Fruit fly (Drosophila melanogaster) whole organism, wandering third instar larva: ENCODE data around the gene CG6788.

Experiments used
- Abd-B ChIP-seq: fragments of >200 bp; optimal IDR thresholded peaks from 2 replicates; lab custom pipeline; 2017; ENCODE audit warnings: missing biosample characterization, missing genetic modification characterization
- CG32264 ChIP-seq: fragments of 200-800 bp; sonication (Bioruptor generic); optimal IDR thresholded peaks from 2 replicates; lab custom pipeline; 2016; ENCODE audit warnings: missing biosample characterization, missing genetic modification characterization
- CG9705 ChIP-seq: fragments of 200-800 bp; sonication (Bioruptor generic); optimal IDR thresholded peaks from 2 replicates; lab custom pipeline; 2018; ENCODE audit warnings: missing biosample characterization, mild to moderate bottlenecking, missing genetic modification characterization
- CrebA ChIP-seq: fragments of 200-800 bp; sonication (Bioruptor generic); optimal IDR thresholded peaks from 2 replicates; lab custom pipeline; 2016; ENCODE audit warnings: missing biosample characterization, mild to moderate bottlenecking, missing genetic modification characterization, borderline replicate concordance
- Dfd ChIP-seq: fragments of >200 bp; optimal IDR thresholded peaks from 2 replicates; lab custom pipeline; 2017; ENCODE audit warnings: missing biosample characterization, missing genetic modification characterization
- GATAd ChIP-seq: sonication (Bioruptor generic); optimal IDR thresholded peaks from 2 replicates; lab custom pipeline; 2016; ENCODE audit warnings: missing biosample characterization, missing genetic modification characterization
- HLH106 ChIP-seq: fragments of 200-800 bp; optimal IDR thresholded peaks from 3 replicates; lab custom pipeline; 2019; ENCODE audit warnings: missing biosample characterization, mild to moderate bottlenecking, missing genetic modification characterization, moderate library complexity
- Hnf4 ChIP-seq: fragments of 200-800 bp; sonication (Bioruptor generic); optimal IDR thresholded peaks from 2 replicates; lab custom pipeline; 2016; ENCODE audit warnings: missing biosample characterization, mild to moderate bottlenecking, missing genetic modification characterization
- Hr78 ChIP-seq: fragments of >200 bp; optimal IDR thresholded peaks from 2 replicates; lab custom pipeline; 2017; ENCODE audit warnings: missing biosample characterization, missing genetic modification characterization
- Hr83 ChIP-seq: fragments of 200-300 bp; sonication (Bioruptor generic); optimal IDR thresholded peaks from 2 replicates; lab custom pipeline; 2016; ENCODE audit warnings: missing biosample characterization, mild to moderate bottlenecking, missing genetic modification characterization, moderate library complexity; ENCODE audit not compliant: poor library complexity, severe bottlenecking
- Jra ChIP-seq: sonication (Bioruptor generic); optimal IDR thresholded peaks from 2 replicates; lab custom pipeline; 2016; ENCODE audit warnings: missing biosample characterization, missing genetic modification characterization
- Myc ChIP-seq: fragments of >200 bp; optimal IDR thresholded peaks from 2 replicates; lab custom pipeline; 2017
- N ChIP-seq: fragments of >200 bp; optimal IDR thresholded peaks from 2 replicates; lab custom pipeline; 2018; ENCODE audit warnings: missing biosample characterization, missing external identifiers, missing genetic modification characterization
- OdsH ChIP-seq: fragments of 200-800 bp; sonication (Bioruptor generic); optimal IDR thresholded peaks from 2 replicates; lab custom pipeline; 2016; ENCODE audit warnings: missing biosample characterization, mild to moderate bottlenecking, missing genetic modification characterization
- Rel ChIP-seq, 2 experiments: fragments of 200-800 bp; sonication (Bioruptor generic) in 1 of 2; optimal IDR thresholded peaks; 2 replicates in 1 of 2; 3 replicates in 1 of 2; lab custom pipeline; 2016 to 2019; ENCODE audit warnings: mild to moderate bottlenecking in 2 of 2, missing biosample characterization in 2 of 2, missing genetic modification characterization in 2 of 2, moderate library complexity in 1 of 2
- Sp1 ChIP-seq: fragments of 200-800 bp; sonication (Bioruptor generic); optimal IDR thresholded peaks from 3 replicates; lab custom pipeline; 2019; ENCODE audit warnings: missing biosample characterization, mild to moderate bottlenecking, missing genetic modification characterization, moderate library complexity
- br ChIP-seq: fragments of 200-800 bp; sonication (Bioruptor generic); optimal IDR thresholded peaks from 2 replicates; lab custom pipeline; 2016; ENCODE audit warnings: missing biosample characterization, missing genetic modification characterization
- brk ChIP-seq: fragments of 200-800 bp; sonication (Bioruptor generic); optimal IDR thresholded peaks from 2 replicates; lab custom pipeline; 2016; ENCODE audit warnings: missing biosample characterization, mild to moderate bottlenecking, missing genetic modification characterization
- dmrt93B ChIP-seq: fragments of 200-800 bp; sonication (Bioruptor generic); optimal IDR thresholded peaks from 2 replicates; lab custom pipeline; 2018; ENCODE audit warnings: missing biosample characterization, mild to moderate bottlenecking, missing genetic modification characterization
- dsf ChIP-seq: sonication (Bioruptor generic); optimal IDR thresholded peaks from 2 replicates; lab custom pipeline; 2016; ENCODE audit warnings: missing biosample characterization, missing genetic modification characterization, borderline replicate concordance
- ey ChIP-seq: fragments of 200-800 bp; sonication (Bioruptor generic); optimal IDR thresholded peaks from 2 replicates; lab custom pipeline; 2016; ENCODE audit warnings: missing biosample characterization, missing genetic modification characterization
- foxo ChIP-seq, 2 experiments: fragments of 200-800 bp; sonication (Bioruptor generic); optimal IDR thresholded peaks; 2 replicates in 1 of 2; 3 replicates in 1 of 2; lab custom pipeline; 2016 to 2017; ENCODE audit warnings: missing biosample characterization in 2 of 2, missing genetic modification characterization in 2 of 2
- fru ChIP-seq: fragments of 200-800 bp; sonication (Bioruptor generic); optimal IDR thresholded peaks from 3 replicates; lab custom pipeline; 2016; ENCODE audit warnings: missing biosample characterization, mild to moderate bottlenecking, missing genetic modification characterization
- h ChIP-seq: fragments of 200-800 bp; sonication (Bioruptor generic); optimal IDR thresholded peaks from 3 replicates; lab custom pipeline; 2016; ENCODE audit warnings: missing biosample characterization, mild to moderate bottlenecking, missing genetic modification characterization
- jim ChIP-seq: fragments of 175-275, 200-325 bp; sonication (Bioruptor generic); optimal IDR thresholded peaks from 2 replicates; lab custom pipeline; 2016; ENCODE audit warnings: missing biosample characterization, mild to moderate bottlenecking, missing genetic modification characterization
- lola ChIP-seq: fragments of >200 bp; optimal IDR thresholded peaks from 2 replicates; lab custom pipeline; 2017; ENCODE audit warnings: missing biosample characterization, missing genetic modification characterization
- psq ChIP-seq: fragments of 200-800 bp; sonication (Bioruptor generic); optimal IDR thresholded peaks from 3 replicates; lab custom pipeline; 2017; ENCODE audit warnings: missing biosample characterization, mild to moderate bottlenecking, missing genetic modification characterization, moderate library complexity
- rgr ChIP-seq: fragments of 200-800 bp; sonication (Bioruptor generic); optimal IDR thresholded peaks from 3 replicates; lab custom pipeline; 2016; ENCODE audit warnings: missing biosample characterization, mild to moderate bottlenecking, missing genetic modification characterization
- sage ChIP-seq: fragments of 200-800 bp; sonication (Bioruptor generic); optimal IDR thresholded peaks from 2 replicates; lab custom pipeline; 2016; ENCODE audit warnings: missing biosample characterization, mild to moderate bottlenecking, missing genetic modification characterization
- sv ChIP-seq: fragments of 200-800 bp; sonication (Bioruptor generic); optimal IDR thresholded peaks from 3 replicates; lab custom pipeline; 2016; ENCODE audit warnings: missing biosample characterization, missing genetic modification characterization
- tai ChIP-seq: sonication (Bioruptor generic); optimal IDR thresholded peaks from 2 replicates; lab custom pipeline; 2016; ENCODE audit warnings: missing biosample characterization, missing genetic modification characterization
- usp ChIP-seq: fragments of >200 bp; optimal IDR thresholded peaks from 2 replicates; lab custom pipeline; 2017; ENCODE audit warnings: missing biosample characterization, missing genetic modification characterization
- woc ChIP-seq: sonication (Bioruptor generic); optimal IDR thresholded peaks from 2 replicates; lab custom pipeline; 2016; ENCODE audit warnings: missing biosample characterization, mild to moderate bottlenecking, missing genetic modification characterization

Gene CG6788

dm6 chrX:17845820-17846379 is 42.1 kb upstream of the CG6788 start:
- TF ChIP-seq psq (GFP tag; lab: Kevin White, UChicago) (no peak), Rel (GFP tag; optimal IDR thresholded peaks at IDR 0.05; lab: Kevin White, UChicago) (no peak), Rel (tag; optimal IDR thresholded peaks at IDR 0.05; lab: Kevin White, UChicago) (peak; percentile 48), sage (no peak), GATAd (no peak), rgr (GFP tag; lab: Kevin White, UChicago) (no peak), CrebA (no peak)
- TF ChIP-seq, all 38 proteins: peak for 1

- TF ChIP-seq h (GFP tag; lab: Kevin White, UChicago) (peak; percentile 50), dmrt93B (GFP tag; lab: Kevin White, UChicago) (no peak), fru (GFP tag; lab: Kevin White, UChicago) (no peak), lola (GFP tag; lab: Kevin White, UChicago) (no peak), ey (GFP tag; lab: Kevin White, UChicago) (no peak), sv (GFP tag; lab: Kevin White, UChicago) (no peak), Hr83 (GFP tag; lab: Kevin White, UChicago) (peak; percentile 47), Sp1 (peak; percentile 26), Rel (GFP tag; optimal IDR thresholded peaks at IDR 0.05; lab: Kevin White, UChicago) (no peak), Rel (tag; optimal IDR thresholded peaks at IDR 0.05; lab: Kevin White, UChicago) (peak; percentile 75), CG32264 (GFP tag; lab: Kevin White, UChicago) (no peak), rgr (GFP tag; lab: Kevin White, UChicago) (peak; percentile 23), usp (no peak), dsf (GFP tag; lab: Kevin White, UChicago) (no peak), Myc (peak; percentile 4), OdsH (GFP tag; lab: Kevin White, UChicago) (no peak), CG9705 (GFP tag; lab: Kevin White, UChicago) (peak; percentile 17), N (GFP tag; lab: Kevin White, UChicago) (no peak)
Observed at dm6 chrX:17850179-17850578, 37.8 kb upstream of the CG6788 start, which contains the start of the genes CG15814 and Spt7. Gene CG15814 (minus strand): TSS chrX:17850342. Gene Spt7 (plus strand): TSS chrX:17850460.

- TF ChIP-seq CG32264 (GFP tag; lab: Kevin White, UChicago) (no peak), GATAd (no peak), brk (no peak), woc (GFP tag; lab: Kevin White, UChicago) (no peak), dmrt93B (GFP tag; lab: Kevin White, UChicago) (no peak), usp (no peak), OdsH (GFP tag; lab: Kevin White, UChicago) (no peak), N (GFP tag; lab: Kevin White, UChicago) (no peak), br (GFP tag; lab: Kevin White, UChicago) (no peak), dsf (GFP tag; lab: Kevin White, UChicago) (no peak)
Observed at dm6 chrX:17852457-17852856, 35.5 kb upstream of the CG6788 start, which contains the start of gene CG32554. Gene CG32554 (minus strand): TSS chrX:17852685.

dm6 chrX:17856029-17856428 is 31.9 kb upstream of the CG6788 start, which contains the start of gene Mco4:
Gene Mco4 (minus strand): TSS chrX:17856129.
- TF ChIP-seq Hnf4 (GFP tag; lab: Kevin White, UChicago): no peak
- no peak for TF ChIP-seq Dfd (GFP tag; lab: Kevin White, UChicago)
- no peak for TF ChIP-seq Rel (GFP tag; optimal IDR thresholded peaks at IDR 0.05; lab: Kevin White, UChicago)
- TF ChIP-seq Rel (tag; optimal IDR thresholded peaks at IDR 0.05; lab: Kevin White, UChicago): no peak
- no peak for TF ChIP-seq CG32264 (GFP tag; lab: Kevin White, UChicago)
- TF ChIP-seq sv (GFP tag; lab: Kevin White, UChicago): no peak
- TF ChIP-seq Jra (GFP tag; lab: Kevin White, UChicago): no peak
- TF ChIP-seq N (GFP tag; lab: Kevin White, UChicago): no peak
- TF ChIP-seq CG9705 (GFP tag; lab: Kevin White, UChicago): no peak
- TF ChIP-seq Hr78 (GFP tag; lab: Kevin White, UChicago): no peak
- TF ChIP-seq, all 38 proteins: peak for 0

dm6 chrX:17856458-17857277 is 31.3 kb upstream of the CG6788 start, which contains the start of gene Srx:
Gene Srx (plus strand): TSS chrX:17856974.
- TF ChIP-seq Rel (GFP tag; optimal IDR thresholded peaks at IDR 0.05; lab: Kevin White, UChicago) (no peak), Rel (tag; optimal IDR thresholded peaks at IDR 0.05; lab: Kevin White, UChicago) (peak; percentile 59), Sp1 (peak; percentile 62), h (GFP tag; lab: Kevin White, UChicago) (peak; percentile 59), dsf (GFP tag; lab: Kevin White, UChicago) (no peak), N (GFP tag; lab: Kevin White, UChicago) (no peak), jim (peak; percentile 90), tai (GFP tag; lab: Kevin White, UChicago) (no peak), fru (GFP tag; lab: Kevin White, UChicago) (peak; percentile 33), ey (GFP tag; lab: Kevin White, UChicago) (peak; percentile 35), HLH106 (peak; percentile 59), rgr (GFP tag; lab: Kevin White, UChicago) (peak; percentile 26), Abd-B (no peak), psq (GFP tag; lab: Kevin White, UChicago) (peak; percentile 43), CG9705 (GFP tag; lab: Kevin White, UChicago) (peak; percentile 18), Jra (GFP tag; lab: Kevin White, UChicago) (peak; percentile 60), br (GFP tag; lab: Kevin White, UChicago) (peak; percentile 59), foxo (GFP tag; optimal IDR thresholded peaks at IDR 0.05; lab: Kevin White, UChicago) (peak in 1 of 2 experiments; percentile 47), Hnf4 (GFP tag; lab: Kevin White, UChicago) (peak; percentile 66), OdsH (GFP tag; lab: Kevin White, UChicago) (peak; percentile 39)
